Fruit fly (Drosophila melanogaster) whole organism, embryonic: Measurements from ENCODE around the gene CG10550.
A peak's percentile ranks its signal among the peaks of the same experiment; 100 is the strongest.

Experiments used
- Atf6 ChIP-seq: fragments of 200-800 bp; sonication (Bioruptor generic); IDR thresholded peaks from 2 replicates; pipeline ENCODE4 v1.3.6; 2022; ENCODE audit warnings: missing biosample characterization, missing genetic modification characterization
- C15 ChIP-seq: fragments of 200-800 bp; sonication (Bioruptor generic); IDR thresholded peaks from 3 replicates; pipeline ENCODE4 v1.3.6; 2022; ENCODE audit warnings: missing biosample characterization, missing genetic modification characterization
- CG10147 ChIP-seq: fragments of 200-800 bp; sonication (Bioruptor generic); optimal IDR thresholded peaks from 2 replicates; lab custom pipeline; 2019; ENCODE audit warnings: missing biosample characterization, mild to moderate bottlenecking, missing genetic modification characterization, moderate library complexity
- CG10654 ChIP-seq: fragments of 200-800 bp; sonication (Bioruptor generic); optimal IDR thresholded peaks from 2 replicates; lab custom pipeline; 2016; ENCODE audit warnings: missing biosample characterization, missing genetic modification characterization
- CG15011 ChIP-seq: fragments of 200-800 bp; sonication (Bioruptor generic); optimal IDR thresholded peaks from 3 replicates; lab custom pipeline; 2018; ENCODE audit warnings: missing biosample characterization, mild to moderate bottlenecking, missing genetic modification characterization
- CG15696 ChIP-seq: fragments of 200-800 bp; sonication (Bioruptor generic); optimal IDR thresholded peaks from 2 replicates; lab custom pipeline; 2019; ENCODE audit warnings: missing biosample characterization, mild to moderate bottlenecking, missing genetic modification characterization, moderate library complexity
- CG34376 ChIP-seq: fragments of 200-800 bp; sonication (Bioruptor generic); optimal IDR thresholded peaks from 2 replicates; lab custom pipeline; 2018; ENCODE audit warnings: missing biosample characterization, mild to moderate bottlenecking, missing genetic modification characterization
- CG4424 ChIP-seq: fragments of 200-800 bp; sonication (Bioruptor generic); optimal IDR thresholded peaks from 3 replicates; lab custom pipeline; 2016; ENCODE audit warnings: missing biosample characterization, missing genetic modification characterization
- CG7556 ChIP-seq: fragments of 200-800 bp; sonication (Bioruptor generic); optimal IDR thresholded peaks from 2 replicates; lab custom pipeline; 2017; ENCODE audit warnings: missing biosample characterization, mild to moderate bottlenecking, missing genetic modification characterization
- CG9727 ChIP-seq: fragments of 200-800 bp; sonication (Bioruptor generic); optimal IDR thresholded peaks from 3 replicates; lab custom pipeline; 2017; ENCODE audit warnings: missing biosample characterization, mild to moderate bottlenecking, missing genetic modification characterization
- Dref ChIP-seq: fragments of 200-800 bp; sonication (Bioruptor generic); IDR thresholded peaks from 2 replicates; pipeline ENCODE4 v1.3.6; 2022; ENCODE audit warnings: missing biosample characterization, missing genetic modification characterization
- ERR ChIP-seq: fragments of 200-800 bp; sonication (Bioruptor generic); optimal IDR thresholded peaks from 2 replicates; lab custom pipeline; 2016; ENCODE audit warnings: missing biosample characterization, missing genetic modification characterization
- Eip74EF ChIP-seq, 2 experiments: fragments of 200-800 bp in 1 of 2; fragments of >200 bp in 1 of 2; sonication (Bioruptor generic) in 1 of 2; optimal IDR thresholded peaks; 2 replicates each; lab custom pipeline; 2017 to 2019; ENCODE audit warnings: missing biosample characterization in 2 of 2, missing genetic modification characterization in 2 of 2, mild to moderate bottlenecking in 1 of 2, moderate library complexity in 1 of 2
- Fer1 ChIP-seq: fragments of 200-800 bp; sonication (Bioruptor generic); optimal IDR thresholded peaks from 2 replicates; lab custom pipeline; 2017; ENCODE audit warnings: missing biosample characterization, mild to moderate bottlenecking, missing genetic modification characterization
- Fer2 ChIP-seq: fragments of 200-800 bp; sonication (Bioruptor generic); optimal IDR thresholded peaks from 2 replicates; lab custom pipeline; 2018; ENCODE audit warnings: missing biosample characterization, mild to moderate bottlenecking, missing genetic modification characterization, moderate library complexity
- HmgD ChIP-seq: fragments of 200-800 bp; sonication (Bioruptor generic); optimal IDR thresholded peaks from 3 replicates; lab custom pipeline; 2016; ENCODE audit warnings: missing biosample characterization, missing genetic modification characterization
- Hr78 ChIP-seq, 2 experiments: fragments of 200-800 bp in 1 of 2; fragments of >200 bp in 1 of 2; sonication (Bioruptor generic) in 1 of 2; optimal IDR thresholded peaks; 2 replicates each; lab custom pipeline; 2017 to 2019; ENCODE audit warnings: missing biosample characterization in 2 of 2, missing genetic modification characterization in 2 of 2, mild to moderate bottlenecking in 1 of 2, moderate library complexity in 1 of 2
- Mrtf ChIP-seq: fragments of 200-800 bp; sonication (Bioruptor generic); IDR thresholded peaks from 3 replicates; pipeline ENCODE4 v1.3.6; 2022; ENCODE audit warnings: missing biosample characterization, missing genetic modification characterization
- Oaz ChIP-seq: fragments of 200-800 bp; sonication (Bioruptor generic); IDR thresholded peaks from 2 replicates; pipeline ENCODE4 v1.3.6; 2022; ENCODE audit warnings: missing biosample characterization, missing genetic modification characterization
- Pdp1 ChIP-seq, 2 experiments: fragments of 200-800 bp; sonication (Bioruptor generic); optimal IDR thresholded peaks; 3 replicates each; lab custom pipeline; 2016; ENCODE audit warnings: missing biosample characterization in 2 of 2, missing genetic modification characterization in 2 of 2, mild to moderate bottlenecking in 1 of 2, moderate library complexity in 1 of 2
- Rfx ChIP-seq: fragments of 200-800 bp; sonication (Bioruptor generic); IDR thresholded peaks from 2 replicates; pipeline ENCODE4 v1.3.6; 2022; ENCODE audit warnings: missing biosample characterization, missing genetic modification characterization
- Sox100B ChIP-seq: fragments of 200-800 bp; sonication (Bioruptor generic); optimal IDR thresholded peaks from 3 replicates; lab custom pipeline; 2018; ENCODE audit warnings: missing biosample characterization, mild to moderate bottlenecking, missing genetic modification characterization
- ash1 ChIP-seq: fragments of 200-800 bp; sonication (Bioruptor generic); optimal IDR thresholded peaks from 2 replicates; lab custom pipeline; 2018; ENCODE audit warnings: missing biosample characterization, mild to moderate bottlenecking, missing genetic modification characterization
- az2 ChIP-seq: fragments of 200-800 bp; sonication (Bioruptor generic); optimal IDR thresholded peaks from 3 replicates; lab custom pipeline; 2016; ENCODE audit warnings: missing biosample characterization, missing genetic modification characterization
- bab2 ChIP-seq: fragments of 200-800 bp; sonication (Bioruptor generic); optimal IDR thresholded peaks from 2 replicates; lab custom pipeline; 2016; ENCODE audit warnings: missing biosample characterization, missing genetic modification characterization
- bcd ChIP-seq: fragments of 200-800 bp; sonication (Bioruptor generic); optimal IDR thresholded peaks from 2 replicates; lab custom pipeline; 2017; ENCODE audit warnings: missing biosample characterization, mild to moderate bottlenecking, missing genetic modification characterization
- br ChIP-seq: fragments of >200 bp; optimal IDR thresholded peaks from 2 replicates; lab custom pipeline; 2017
- chinmo ChIP-seq: fragments of 200-800 bp; sonication (Bioruptor generic); IDR thresholded peaks from 4 replicates; pipeline ENCODE4 v1.3.6; 2022; ENCODE audit warnings: missing biosample characterization, missing genetic modification characterization; ENCODE audit not compliant: partially characterized antibody
- da ChIP-seq: fragments of 200-800 bp; sonication (Bioruptor generic); optimal IDR thresholded peaks from 2 replicates; lab custom pipeline; 2016; ENCODE audit warnings: missing biosample characterization, missing genetic modification characterization
- exex ChIP-seq: fragments of 200-800 bp; sonication (Bioruptor generic); optimal IDR thresholded peaks from 4 replicates; lab custom pipeline; 2018; ENCODE audit warnings: missing biosample characterization, mild to moderate bottlenecking, missing genetic modification characterization, moderate library complexity
- eyg ChIP-seq: fragments of 200-800 bp; sonication (Bioruptor generic); optimal IDR thresholded peaks from 3 replicates; lab custom pipeline; 2016; ENCODE audit warnings: missing biosample characterization, missing genetic modification characterization
- gfzf ChIP-seq: fragments of 200-800 bp; sonication (Bioruptor generic); optimal IDR thresholded peaks from 2 replicates; lab custom pipeline; 2016; ENCODE audit warnings: missing biosample characterization, mild to moderate bottlenecking, missing genetic modification characterization, moderate library complexity
- grn ChIP-seq: fragments of 200-800 bp; sonication (Bioruptor generic); optimal IDR thresholded peaks from 3 replicates; lab custom pipeline; 2017; ENCODE audit warnings: missing biosample characterization, missing genetic modification characterization
- hbn ChIP-seq: fragments of 200-800 bp; sonication (Bioruptor generic); IDR thresholded peaks from 2 replicates; pipeline ENCODE4 v1.3.6; 2022; ENCODE audit warnings: missing biosample characterization, missing genetic modification characterization; ENCODE audit not compliant: partially characterized antibody
- jumu ChIP-seq: fragments of 200-800 bp; sonication (Bioruptor generic); optimal IDR thresholded peaks from 3 replicates; lab custom pipeline; 2016; ENCODE audit warnings: missing biosample characterization, missing genetic modification characterization
- kah ChIP-seq: fragments of 200-800 bp; sonication (Bioruptor generic); optimal IDR thresholded peaks from 2 replicates; lab custom pipeline; 2018; ENCODE audit warnings: missing biosample characterization, mild to moderate bottlenecking, missing genetic modification characterization
- lola ChIP-seq, 3 experiments: fragments of >200 bp in 2 of 3; fragments of 200-800 bp in 1 of 3; sonication (Bioruptor generic) in 1 of 3; optimal IDR thresholded peaks; 2 replicates each; lab custom pipeline; 2017 to 2019; ENCODE audit warnings: missing biosample characterization in 3 of 3, missing genetic modification characterization in 3 of 3, mild to moderate bottlenecking in 1 of 3, moderate library complexity in 1 of 3
- repo ChIP-seq: fragments of 200-800 bp; sonication (Bioruptor generic); optimal IDR thresholded peaks from 2 replicates; lab custom pipeline; 2016; ENCODE audit warnings: missing biosample characterization, missing genetic modification characterization
- run ChIP-seq: fragments of 200-800 bp; sonication (Bioruptor generic); optimal IDR thresholded peaks from 3 replicates; lab custom pipeline; 2018; ENCODE audit warnings: missing biosample characterization, mild to moderate bottlenecking, missing genetic modification characterization
- sim ChIP-seq: fragments of 200-800 bp; sonication (Bioruptor generic); IDR thresholded peaks from 2 replicates; pipeline ENCODE4 v1.3.6; 2022; ENCODE audit warnings: missing biosample characterization, missing genetic modification characterization
- slbo ChIP-seq: fragments of 200-800 bp; sonication (Bioruptor generic); IDR thresholded peaks from 2 replicates; pipeline ENCODE4 v1.3.6; 2022; ENCODE audit warnings: missing biosample characterization, missing genetic modification characterization
- stwl ChIP-seq: fragments of 200-800 bp; sonication (Bioruptor generic); optimal IDR thresholded peaks from 3 replicates; lab custom pipeline; 2018; ENCODE audit warnings: missing biosample characterization, mild to moderate bottlenecking, missing genetic modification characterization, moderate library complexity
- sug ChIP-seq: fragments of 200-800 bp; optimal IDR thresholded peaks from 2 replicates; lab custom pipeline; 2019; ENCODE audit warnings: missing biosample characterization, mild to moderate bottlenecking, missing genetic modification characterization, moderate library complexity
- tin ChIP-seq: fragments of 200-800 bp; sonication (Bioruptor generic); optimal IDR thresholded peaks from 3 replicates; lab custom pipeline; 2016; ENCODE audit warnings: missing biosample characterization, missing genetic modification characterization
- trh ChIP-seq: fragments of 200-800 bp; sonication (Bioruptor generic); optimal IDR thresholded peaks from 2 replicates; lab custom pipeline; 2016; ENCODE audit warnings: missing biosample characterization, missing genetic modification characterization
- twi ChIP-seq: fragments of 200-800 bp; optimal IDR thresholded peaks from 2 replicates; lab custom pipeline; 2019; ENCODE audit warnings: missing biosample characterization, mild to moderate bottlenecking, missing genetic modification characterization, moderate library complexity
- zen ChIP-seq: fragments of 200-800 bp; sonication (Bioruptor generic); optimal IDR thresholded peaks from 3 replicates; lab custom pipeline; 2018; ENCODE audit warnings: missing biosample characterization, mild to moderate bottlenecking, missing genetic modification characterization, moderate library complexity

The CG10550 gene

DNA sequence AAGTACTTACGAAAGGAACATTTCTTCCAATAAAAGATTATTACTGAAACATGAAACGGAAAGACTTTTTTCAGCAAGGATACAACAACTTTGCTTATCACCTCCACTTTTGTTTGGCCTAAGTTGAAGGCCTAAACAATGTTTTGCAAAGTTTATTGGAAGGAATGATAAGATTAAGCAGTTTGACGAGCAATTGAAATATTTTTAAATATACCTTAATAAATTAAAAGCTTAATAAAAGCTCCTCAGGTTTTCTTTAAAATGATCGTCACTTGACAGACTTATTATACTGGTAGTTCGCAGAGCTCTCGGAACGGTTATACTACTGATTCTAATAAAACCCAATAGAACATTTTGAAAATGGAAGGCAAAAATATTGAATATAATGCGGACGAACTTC lies 23.0 kb downstream of the CG10550 start, which contains the start of gene CG31104:
TSS of gene CG31104 (plus strand) at position 301 of the 400 bp plus-strand sequence.
- TF ChIP-seq lola (GFP tag; optimal IDR thresholded peaks at IDR 0.05; lab: Kevin White, UChicago) (no peak), sim (no peak), exex (tag; lab: Kevin White, UChicago) (peak; percentile 22)
- TF ChIP-seq, all 482 proteins: peak for 1

dm6 chr3R:25283209-25283670 lies 25.0 kb downstream of the CG10550 start, which contains the start of gene CG31300:
TSS of gene CG31300 (plus strand) at chr3R:25283620.
- TF ChIP-seq CG15011 (GFP tag; lab: Kevin White, UChicago) = no peak
- no peak for TF ChIP-seq Atf6 (GFP tag; lab: Robert Waterston, UW)
- TF ChIP-seq Oaz (GFP tag; lab: Robert Waterston, UW) = no peak
- TF ChIP-seq hbn = no peak
- TF ChIP-seq repo (GFP tag; lab: Kevin White, UChicago) = no peak
- TF ChIP-seq grn (GFP tag; lab: Kevin White, UChicago) = peak; percentile 68
- TF ChIP-seq run (tag; lab: Kevin White, UChicago) = peak; percentile 69
- no peak for TF ChIP-seq CG9727 (GFP tag; lab: Kevin White, UChicago)
- peak in 1 of 2 experiments; percentile 57 for TF ChIP-seq Hr78 (GFP tag; optimal IDR thresholded peaks at IDR 0.05; lab: Kevin White, UChicago)
- no peak for TF ChIP-seq Dref (GFP tag; lab: Robert Waterston, UW)
- TF ChIP-seq sug = peak; percentile 18
- no peak for TF ChIP-seq ash1 (GFP tag; lab: Kevin White, UChicago)
- peak in 1 of 2 experiments; percentile 59 for TF ChIP-seq Pdp1 (GFP tag; optimal IDR thresholded peaks at IDR 0.05; lab: Kevin White, UChicago)
- TF ChIP-seq stwl (tag; lab: Kevin White, UChicago) = no peak
- TF ChIP-seq exex (tag; lab: Kevin White, UChicago) = peak; percentile 37
- TF ChIP-seq gfzf (GFP tag; lab: Kevin White, UChicago) = no peak
- no peak for TF ChIP-seq HmgD

DNA sequence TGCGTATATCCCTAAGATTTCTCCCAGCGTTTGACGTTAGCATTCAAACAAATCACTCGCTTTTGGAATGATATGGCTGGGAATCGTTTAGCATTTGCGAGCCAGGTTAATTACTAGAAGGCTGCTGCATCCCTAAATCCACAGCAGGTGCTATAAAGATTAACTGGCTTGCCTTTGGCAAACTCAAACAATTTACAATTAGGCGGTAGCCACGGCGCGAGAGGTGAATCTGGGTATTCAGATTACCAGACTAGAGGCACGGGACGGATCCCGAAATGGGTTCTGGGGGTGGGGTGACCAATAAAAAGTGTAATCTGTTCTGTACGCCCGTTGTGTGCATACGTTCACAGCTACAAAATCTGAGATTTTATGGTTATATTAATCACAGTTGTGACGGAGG lies 27.0 kb downstream of the CG10550 start, which contains the start of gene CG11892:
TSS of gene CG11892 (plus strand) at position 384 of the 400 bp plus-strand sequence.
- peak; percentile 27 for TF ChIP-seq CG10147 (GFP tag; lab: Kevin White, UChicago)
- no peak for TF ChIP-seq az2 (GFP tag; lab: Kevin White, UChicago)
- TF ChIP-seq bab2 (GFP tag; lab: Kevin White, UChicago) = no peak
- TF ChIP-seq C15 (GFP tag; lab: Robert Waterston, UW) = 0 out of 3 replicates have a peak, but pooled peaks have one; percentile 32
- no peak for TF ChIP-seq Fer2 (tag; lab: Kevin White, UChicago)
- no peak for TF ChIP-seq CG10654 (GFP tag; lab: Kevin White, UChicago)
- TF ChIP-seq kah (GFP tag; lab: Kevin White, UChicago) = no peak
- no peak for TF ChIP-seq Mrtf (GFP tag; lab: Robert Waterston, UW)
- TF ChIP-seq jumu (GFP tag; lab: Kevin White, UChicago) = no peak
- no peak for TF ChIP-seq ERR (GFP tag; lab: Kevin White, UChicago)
- no peak for TF ChIP-seq zen
- TF ChIP-seq chinmo (GFP tag; lab: Robert Waterston, UW) = no peak
- TF ChIP-seq bcd = peak; percentile 20
- no peak for TF ChIP-seq trh (GFP tag; lab: Kevin White, UChicago)
- TF ChIP-seq tin (GFP tag; lab: Kevin White, UChicago) = no peak
- no peak for TF ChIP-seq slbo (GFP tag; lab: Robert Waterston, UW)
- TF ChIP-seq Fer1 (GFP tag; lab: Kevin White, UChicago) = peak; percentile 74
- no peak for TF ChIP-seq Eip74EF (GFP tag; optimal IDR thresholded peaks at IDR 0.05; lab: Kevin White, UChicago)
- peak; percentile 21; the same call in 1 of the 2 replicates for TF ChIP-seq Atf6 (GFP tag; lab: Robert Waterston, UW)
- no peak for TF ChIP-seq CG15696 (tag; lab: Kevin White, UChicago)
- TF ChIP-seq da (GFP tag; lab: Kevin White, UChicago) = no peak
- 0 out of 2 replicates have a peak, but pooled peaks have one; percentile 15 for TF ChIP-seq Rfx (GFP tag; lab: Robert Waterston, UW)
- no peak for TF ChIP-seq twi (tag; lab: Kevin White, UChicago)
- no peak for TF ChIP-seq CG4424 (GFP tag; lab: Kevin White, UChicago)
- peak; percentile 17 for TF ChIP-seq CG34376 (GFP tag; lab: Kevin White, UChicago)
- no peak for TF ChIP-seq eyg
- TF ChIP-seq CG7556 (GFP tag; lab: Kevin White, UChicago) = no peak
- peak; percentile 17 for TF ChIP-seq Sox100B
- no peak for TF ChIP-seq br (lab: Kevin White, UChicago)
